Worm (Caenorhabditis elegans) whole organism, early embryonic: Measurements from ENCODE around the gene T10H4.13.

Source experiments
- B0310.2 ChIP-seq: sonication (generic microtip); optimal IDR thresholded peaks from 2 replicates; lab custom pipeline; 2016; ENCODE audit warnings: mild to moderate bottlenecking, missing genetic modification characterization, missing compliant biosample characterization
- F13C5.2 ChIP-seq: sonication (generic microtip); optimal IDR thresholded peaks from 2 replicates; lab custom pipeline; 2017; ENCODE audit warnings: mild to moderate bottlenecking, missing genetic modification characterization, inconsistent platforms, missing compliant biosample characterization
- aly-1 ChIP-seq: sonication (generic microtip); optimal IDR thresholded peaks from 2 replicates; lab custom pipeline; 2016; ENCODE audit warnings: missing genetic modification characterization, missing compliant biosample characterization
- ama-1 ChIP-seq: fragments of 150-350 bp; optimal IDR thresholded peaks from 2 replicates; lab custom pipeline; 2014
- ceh-13 ChIP-seq: fragments of 200-800 bp; sonication (Bioruptor generic); optimal IDR thresholded peaks from 2 replicates; lab custom pipeline; 2018; ENCODE audit warnings: mild to moderate bottlenecking, missing genetic modification characterization, missing compliant biosample characterization
- ceh-36 ChIP-seq: sonication (generic microtip); optimal IDR thresholded peaks from 2 replicates; lab custom pipeline; 2016; ENCODE audit warnings: missing genetic modification characterization, inconsistent platforms, missing compliant biosample characterization
- ets-7 ChIP-seq: sonication (generic microtip); optimal IDR thresholded peaks from 2 replicates; lab custom pipeline; 2016; ENCODE audit warnings: missing genotype, missing genetic modification characterization, missing compliant biosample characterization
- flt-1 ChIP-seq: fragments of 200-800 bp; sonication (Bioruptor generic); IDR thresholded peaks from 2 replicates; pipeline ENCODE4 v1.3.6; 2022; ENCODE audit warnings: missing genetic modification characterization, missing compliant biosample characterization
- hmbx-1 ChIP-seq: sonication (generic microtip); optimal IDR thresholded peaks from 2 replicates; lab custom pipeline; 2016; ENCODE audit warnings: mild to moderate bottlenecking, missing genetic modification characterization, missing compliant biosample characterization
- hmg-4 ChIP-seq: fragments of 200-800 bp; sonication (Bioruptor generic); optimal IDR thresholded peaks from 2 replicates; lab custom pipeline; 2018; ENCODE audit warnings: mild to moderate bottlenecking, missing genetic modification characterization, missing compliant biosample characterization
- hnd-1 ChIP-seq: sonication (generic microtip); optimal IDR thresholded peaks from 2 replicates; lab custom pipeline; 2016; ENCODE audit warnings: missing genetic modification characterization, missing compliant biosample characterization
- pes-1 ChIP-seq: fragments of 200-800 bp; sonication (Bioruptor generic); IDR thresholded peaks from 2 replicates; pipeline ENCODE4 v1.3.6; 2022; ENCODE audit warnings: missing genetic modification reagents, missing genetic modification characterization, missing compliant biosample characterization
- scrt-1 ChIP-seq: fragments of 200-800 bp; sonication (Bioruptor generic); IDR thresholded peaks from 2 replicates; pipeline ENCODE4 v1.3.6; 2022; ENCODE audit warnings: missing genetic modification characterization, missing compliant biosample characterization
- sea-1 ChIP-seq: fragments of 200-800 bp; sonication (Bioruptor generic); conservative IDR thresholded peaks from 2 replicates; pipeline ENCODE4 v1.3.6; 2022; ENCODE audit warnings: missing genetic modification characterization, missing compliant biosample characterization
- tbx-11 ChIP-seq: fragments of 200-800 bp; sonication (Bioruptor generic); IDR thresholded peaks from 2 replicates; pipeline ENCODE4 v1.3.6; 2022; ENCODE audit warnings: missing genetic modification characterization, missing compliant biosample characterization
- tbx-37 ChIP-seq: fragments of 200-800 bp; sonication (Bioruptor generic); conservative IDR thresholded peaks from 2 replicates; pipeline ENCODE4 v1.3.6; 2022; ENCODE audit warnings: missing genetic modification reagents, missing genetic modification characterization, missing compliant biosample characterization
- tra-4 ChIP-seq: sonication (generic microtip); optimal IDR thresholded peaks from 2 replicates; lab custom pipeline; 2017; ENCODE audit warnings: missing genetic modification characterization, missing compliant biosample characterization

Gene T10H4.13

ce11 chrV:15267405-15267804 is at the start of gene T10H4.13:
Gene T10H4.13, minus strand, starts transcription at chrV:15267505.
- TF ChIP-seq tra-4 (tag; lab: Kevin White, UChicago) (no peak), ama-1 (lab: Kevin White, UChicago) (no peak), hmbx-1 (tag; lab: Kevin White, UChicago) (no peak), ceh-13 (GFP tag; lab: Kevin White, UChicago) (no peak), B0310.2 (no peak), tbx-37 (GFP tag; lab: Robert Waterston, UW) (no peak), ets-7 (no peak), F13C5.2 (tag; lab: Kevin White, UChicago) (no peak), tbx-11 (GFP tag; lab: Robert Waterston, UW) (no peak)

DNA sequence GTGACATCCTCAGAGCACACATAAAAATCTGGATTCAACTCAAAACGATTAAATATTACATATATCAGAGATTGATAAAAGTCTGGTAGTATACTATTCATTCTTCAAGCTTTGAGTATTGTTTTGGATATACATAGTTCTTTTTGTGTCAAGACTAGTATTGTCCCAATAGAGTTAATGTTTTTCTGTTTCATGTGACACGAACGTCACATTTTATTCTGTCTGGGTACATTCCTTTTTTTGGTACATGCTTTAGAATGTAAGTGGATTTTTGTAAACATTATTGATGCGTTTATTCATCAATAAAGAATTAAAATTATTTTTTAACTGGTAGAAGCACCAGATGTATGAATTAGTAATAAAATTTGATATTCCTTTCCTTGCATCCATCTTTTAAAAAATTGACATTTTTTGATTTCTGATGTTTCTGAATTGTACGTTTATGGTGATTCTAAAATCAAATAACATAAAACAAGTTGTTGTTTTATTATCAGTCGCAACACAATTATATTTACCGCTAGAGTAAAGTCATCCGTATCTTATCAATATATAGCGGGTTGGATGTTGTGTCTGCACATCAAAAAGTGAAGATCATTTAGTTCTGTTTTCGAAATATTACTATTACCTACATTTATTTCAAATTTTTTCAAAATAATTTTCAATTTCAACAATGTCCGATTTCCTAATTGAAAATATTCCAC is 48.7 kb upstream of the T10H4.13 start, which contains the start of the genes srt-22 and nhr-246:
srt-22 (minus strand) TSS at position 101 of the 701 bp plus-strand sequence.
nhr-246 (plus strand) TSS at position 651 of the 701 bp plus-strand sequence.
- TF ChIP-seq ceh-13 (GFP tag; lab: Kevin White, UChicago) (no peak), tbx-11 (GFP tag; lab: Robert Waterston, UW) (no peak), hmbx-1 (tag; lab: Kevin White, UChicago) (no peak), pes-1 (no peak), ama-1 (lab: Kevin White, UChicago) (no peak), B0310.2 (no peak), hnd-1 (no peak), aly-1 (tag; lab: Kevin White, UChicago) (no peak), sea-1 (GFP tag; lab: Robert Waterston, UW) (no peak), scrt-1 (no peak), tra-4 (tag; lab: Kevin White, UChicago) (no peak), tbx-37 (GFP tag; lab: Robert Waterston, UW) (no peak), ceh-36 (tag; lab: Kevin White, UChicago) (no peak)

DNA sequence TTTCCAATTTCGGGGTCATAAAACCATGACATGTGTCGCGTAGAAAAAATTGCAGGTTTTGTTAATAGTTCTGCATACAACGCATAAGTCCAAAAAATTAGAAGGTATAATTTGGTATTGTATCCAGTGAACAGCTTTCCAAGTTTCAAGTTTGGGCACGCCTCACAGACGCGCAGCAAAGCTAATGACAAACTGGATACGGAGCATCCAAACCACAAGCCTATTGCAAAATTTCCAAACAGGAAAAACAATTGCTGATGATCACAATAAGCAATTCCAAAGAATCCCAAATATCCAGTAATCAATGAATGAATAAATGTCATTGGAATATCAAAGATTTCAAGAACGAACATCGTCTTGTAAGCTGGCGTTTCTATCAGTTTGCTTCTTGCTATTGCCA is 46.2 kb upstream of the T10H4.13 start:
- no peak for TF ChIP-seq ets-7

DNA sequence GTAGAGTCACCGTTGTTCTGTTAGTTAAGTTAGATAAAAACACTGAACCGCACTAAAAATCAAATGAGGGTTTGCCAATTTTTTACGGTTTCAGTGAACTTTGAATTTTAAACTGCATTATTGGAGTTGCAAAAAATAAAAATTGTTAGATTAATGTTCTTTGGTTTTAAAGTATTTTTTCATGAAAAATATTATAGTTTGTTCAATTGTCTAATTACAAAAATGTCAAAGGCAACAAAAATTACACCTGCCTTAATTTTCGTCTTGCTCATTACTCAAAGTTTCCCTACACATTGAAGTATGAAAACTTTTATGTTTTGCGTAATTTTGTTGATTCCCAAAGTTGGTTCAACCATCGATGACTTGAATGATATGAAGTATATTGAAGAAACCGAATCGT is 43.5 kb upstream of the T10H4.13 start, which contains the start of gene irld-62:
irld-62 (plus strand) TSS at position 301 of the 400 bp plus-strand sequence.
- TF ChIP-seq ets-7 (no peak), hnd-1 (no peak), tbx-37 (GFP tag; lab: Robert Waterston, UW) (no peak), ceh-13 (GFP tag; lab: Kevin White, UChicago) (no peak), F13C5.2 (tag; lab: Kevin White, UChicago) (no peak), ama-1 (lab: Kevin White, UChicago) (no peak), sea-1 (GFP tag; lab: Robert Waterston, UW) (no peak), tra-4 (tag; lab: Kevin White, UChicago) (no peak), B0310.2 (no peak), pes-1 (no peak), hmbx-1 (tag; lab: Kevin White, UChicago) (no peak), scrt-1 (no peak), hmg-4 (no peak), ceh-36 (tag; lab: Kevin White, UChicago) (no peak), aly-1 (tag; lab: Kevin White, UChicago) (no peak), tbx-11 (GFP tag; lab: Robert Waterston, UW) (no peak), flt-1 (GFP tag; lab: Robert Waterston, UW) (no peak)

DNA sequence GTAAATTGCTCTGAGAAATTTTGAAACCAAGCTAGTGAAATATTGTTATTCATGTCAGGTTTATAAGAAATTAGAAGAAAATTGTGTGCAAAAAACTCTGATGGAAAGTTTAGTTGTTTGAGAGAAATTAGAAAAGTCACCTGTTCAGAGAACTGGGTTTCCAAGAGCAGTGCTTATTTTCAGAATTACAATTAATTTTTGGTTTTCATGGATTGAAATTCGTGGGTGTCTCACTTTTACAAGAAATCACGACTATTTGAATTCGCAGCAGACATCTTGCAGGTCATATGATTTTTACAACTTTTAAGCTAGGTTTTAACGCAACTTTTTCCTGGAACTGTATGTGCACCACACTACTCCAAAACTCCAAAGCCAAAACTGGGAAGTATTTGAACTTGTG is 41.7 kb upstream of the T10H4.13 start, which contains the start of gene srz-10:
srz-10 (minus strand) TSS at position 88 of the 400 bp plus-strand sequence.
- TF ChIP-seq ceh-13 (GFP tag; lab: Kevin White, UChicago) (no peak), aly-1 (tag; lab: Kevin White, UChicago) (no peak), flt-1 (GFP tag; lab: Robert Waterston, UW) (no peak), ets-7 (no peak), F13C5.2 (tag; lab: Kevin White, UChicago) (no peak), sea-1 (GFP tag; lab: Robert Waterston, UW) (no peak), scrt-1 (no peak), tbx-37 (GFP tag; lab: Robert Waterston, UW) (no peak), ceh-36 (tag; lab: Kevin White, UChicago) (no peak), hnd-1 (no peak), ama-1 (lab: Kevin White, UChicago) (no peak), tra-4 (tag; lab: Kevin White, UChicago) (no peak), tbx-11 (GFP tag; lab: Robert Waterston, UW) (no peak), hmg-4 (no peak), hmbx-1 (tag; lab: Kevin White, UChicago) (no peak)

DNA sequence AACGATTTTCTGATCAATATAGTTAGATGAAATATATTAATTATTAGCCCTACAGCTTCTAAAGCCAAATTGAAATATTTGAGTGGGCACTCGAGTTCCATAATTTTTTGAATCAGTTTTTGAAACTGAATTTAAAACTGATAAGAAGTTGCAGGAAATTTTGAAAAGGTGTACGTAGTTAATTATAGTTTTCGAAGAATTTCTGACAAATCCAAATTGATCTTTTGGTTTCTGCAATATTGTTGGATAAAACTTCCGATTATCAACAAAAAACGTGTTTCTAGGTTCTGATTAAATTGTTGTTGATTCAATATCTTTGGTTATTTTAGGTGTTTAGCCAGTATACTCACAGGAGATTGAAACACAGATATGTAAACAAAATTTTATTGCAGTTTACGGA is 39.4 kb upstream of the T10H4.13 start, which contains the start of gene T26H8.4:
T26H8.4 (minus strand) TSS at position 101 of the 400 bp plus-strand sequence.
- TF ChIP-seq tbx-37 (GFP tag; lab: Robert Waterston, UW) (no peak), hmbx-1 (tag; lab: Kevin White, UChicago) (no peak), hmg-4 (no peak), sea-1 (GFP tag; lab: Robert Waterston, UW) (no peak), F13C5.2 (tag; lab: Kevin White, UChicago) (no peak), hnd-1 (no peak), ets-7 (no peak), B0310.2 (no peak), tra-4 (tag; lab: Kevin White, UChicago) (no peak)

DNA sequence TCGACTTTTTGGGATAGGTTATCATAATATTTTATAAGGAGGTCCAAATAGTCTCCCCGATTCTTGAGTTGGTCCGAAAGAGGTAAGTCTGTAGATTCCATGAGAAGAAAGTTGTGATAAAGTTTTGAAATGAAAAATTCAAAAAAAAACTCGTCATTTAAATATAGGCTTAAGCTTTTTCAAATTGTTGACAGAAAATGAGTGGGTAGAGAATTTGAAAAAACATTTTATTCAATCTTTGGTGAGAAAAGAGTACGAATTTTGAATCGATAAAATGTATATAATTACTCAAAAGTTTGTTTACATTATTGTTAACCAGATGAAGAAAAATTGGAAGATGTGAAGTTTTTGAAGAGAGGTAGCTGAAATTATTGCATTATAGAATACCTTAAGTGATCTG is 38.2 kb upstream of the T10H4.13 start, which contains the start of gene T26H8.5:
T26H8.5 (minus strand) TSS at position 101 of the 400 bp plus-strand sequence.
- TF ChIP-seq hmbx-1 (tag; lab: Kevin White, UChicago) (no peak), ama-1 (lab: Kevin White, UChicago) (no peak), tbx-37 (GFP tag; lab: Robert Waterston, UW) (no peak), hmg-4 (no peak)
